Worm (Caenorhabditis elegans) whole organism, L3 larva: ENCODE data around the gene AH9.4.

Experiments used
- R02D3.7 ChIP-seq: fragments of 150-350 bp; optimal IDR thresholded peaks from 2 replicates; lab custom pipeline; 2014; ENCODE audit warnings: missing biosample characterization, missing genetic modification characterization
- ZK546.5 ChIP-seq: sonication (generic microtip); optimal IDR thresholded peaks from 2 replicates; lab custom pipeline; 2017; ENCODE audit warnings: missing biosample characterization, missing genetic modification characterization
- aly-2 ChIP-seq: fragments of 150-350 bp; optimal IDR thresholded peaks from 2 replicates; lab custom pipeline; 2014; ENCODE audit warnings: missing biosample characterization, missing genetic modification characterization
- ama-1 ChIP-seq: fragments of 150-350 bp; optimal IDR thresholded peaks from 2 replicates; lab custom pipeline; 2018
- ceh-28 ChIP-seq: fragments of 150-350 bp; optimal IDR thresholded peaks from 2 replicates; lab custom pipeline; 2014; ENCODE audit warnings: missing biosample characterization, missing genetic modification reagents, missing genetic modification characterization
- ceh-82 ChIP-seq: fragments of 150-350 bp; optimal IDR thresholded peaks from 2 replicates; lab custom pipeline; 2014; ENCODE audit warnings: missing biosample characterization, missing genetic modification characterization
- ceh-9 ChIP-seq: sonication (generic microtip); optimal IDR thresholded peaks from 2 replicates; lab custom pipeline; 2018; ENCODE audit warnings: missing biosample characterization, missing genetic modification characterization
- daf-12 ChIP-seq: fragments of 150-350 bp; optimal IDR thresholded peaks from 2 replicates; lab custom pipeline; 2014; ENCODE audit warnings: missing biosample characterization, missing genetic modification reagents, missing genetic modification characterization
- egl-27 ChIP-seq: sonication (generic microtip); optimal IDR thresholded peaks from 4 replicates; lab custom pipeline; 2017; ENCODE audit warnings: missing biosample characterization, missing genetic modification reagents, missing genetic modification characterization
- egl-5 ChIP-seq: fragments of 150-350 bp; optimal IDR thresholded peaks from 2 replicates; lab custom pipeline; 2017; ENCODE audit warnings: missing biosample characterization, missing genetic modification reagents, missing genetic modification characterization, inconsistent platforms
- elt-1 ChIP-seq: fragments of 150-350 bp; optimal IDR thresholded peaks from 2 replicates; lab custom pipeline; 2014; ENCODE audit warnings: missing biosample characterization, missing genetic modification characterization
- elt-3 ChIP-seq, 3 experiments: fragments of 150-350 bp in 1 of 3; sonication (generic microtip) in 2 of 3; optimal IDR thresholded peaks; 2 replicates in 2 of 3; 4 replicates in 1 of 3; lab custom pipeline; 2014 to 2017; ENCODE audit warnings: missing biosample characterization in 3 of 3, missing genetic modification characterization in 3 of 3
- eor-1 ChIP-seq, 2 experiments: fragments of 150-350 bp; optimal IDR thresholded peaks; 2 replicates each; lab custom pipeline; 2014 to 2018; ENCODE audit warnings: missing biosample characterization in 2 of 2, missing genetic modification characterization in 2 of 2
- fkh-10 ChIP-seq: sonication (generic microtip); optimal IDR thresholded peaks from 2 replicates; lab custom pipeline; 2017; ENCODE audit warnings: missing biosample characterization, missing genetic modification reagents, missing genetic modification characterization
- fkh-2 ChIP-seq: fragments of 150-350 bp; optimal IDR thresholded peaks from 2 replicates; lab custom pipeline; 2014; ENCODE audit warnings: missing biosample characterization, missing genetic modification reagents, missing genetic modification characterization
- fos-1 ChIP-seq: fragments of 150-350 bp; optimal IDR thresholded peaks from 2 replicates; lab custom pipeline; 2014; ENCODE audit warnings: missing biosample characterization, missing genetic modification characterization
- hmg-11 ChIP-seq: sonication (generic microtip); optimal IDR thresholded peaks from 2 replicates; lab custom pipeline; 2016; ENCODE audit warnings: missing genetic modification characterization, missing compliant biosample characterization
- jun-1 ChIP-seq: fragments of 150-350 bp; optimal IDR thresholded peaks from 2 replicates; lab custom pipeline; 2014; ENCODE audit warnings: missing biosample characterization, missing genetic modification reagents, missing genetic modification characterization
- lin-15B ChIP-seq: fragments of 150-350 bp; optimal IDR thresholded peaks from 2 replicates; lab custom pipeline; 2014; ENCODE audit warnings: missing biosample characterization, missing genetic modification characterization
- lin-39 ChIP-seq: fragments of 150-350 bp; optimal IDR thresholded peaks from 2 replicates; lab custom pipeline; 2018; ENCODE audit warnings: missing biosample characterization, missing genetic modification reagents, missing genetic modification characterization
- lsy-12 ChIP-seq: sonication (generic microtip); optimal IDR thresholded peaks from 2 replicates; lab custom pipeline; 2016; ENCODE audit warnings: mild to moderate bottlenecking, missing genetic modification characterization, missing compliant biosample characterization
- mdl-1 ChIP-seq: fragments of 150-350 bp; optimal IDR thresholded peaks from 2 replicates; lab custom pipeline; 2014; ENCODE audit warnings: missing biosample characterization, missing genetic modification characterization
- mml-1 ChIP-seq: fragments of 150-350 bp; sonication (generic microtip); optimal IDR thresholded peaks from 3 replicates; lab custom pipeline; 2014; ENCODE audit warnings: missing biosample characterization, missing genetic modification characterization
- nfya-1 ChIP-seq: sonication (generic microtip); optimal IDR thresholded peaks from 2 replicates; lab custom pipeline; 2017; ENCODE audit warnings: missing genetic modification characterization, mild to moderate bottlenecking, missing compliant biosample characterization, antibody characterized with exemption, moderate library complexity; ENCODE audit not compliant: insufficient read depth
- nhr-11 ChIP-seq: fragments of 150-350 bp; optimal IDR thresholded peaks from 2 replicates; lab custom pipeline; 2014; ENCODE audit warnings: missing biosample characterization, missing genetic modification characterization
- nhr-12 ChIP-seq: fragments of 150-350 bp; optimal IDR thresholded peaks from 2 replicates; lab custom pipeline; 2014; ENCODE audit warnings: missing biosample characterization, missing genetic modification characterization
- nhr-23 ChIP-seq: fragments of 150-350 bp; optimal IDR thresholded peaks from 2 replicates; lab custom pipeline; 2014; ENCODE audit warnings: missing biosample characterization, missing genetic modification reagents, missing genetic modification characterization
- nhr-237 ChIP-seq: fragments of 150-350 bp; optimal IDR thresholded peaks from 2 replicates; lab custom pipeline; 2014; ENCODE audit warnings: missing biosample characterization, missing genetic modification characterization
- nhr-25 ChIP-seq: sonication (generic microtip); optimal IDR thresholded peaks from 2 replicates; lab custom pipeline; 2017; ENCODE audit warnings: missing biosample characterization, missing genetic modification characterization
- nhr-28 ChIP-seq: fragments of 150-350 bp; optimal IDR thresholded peaks from 2 replicates; lab custom pipeline; 2014; ENCODE audit warnings: missing biosample characterization, missing genetic modification characterization
- nhr-43 ChIP-seq: sonication (generic microtip); optimal IDR thresholded peaks from 2 replicates; lab custom pipeline; 2016; ENCODE audit warnings: mild to moderate bottlenecking, missing genetic modification characterization, missing compliant biosample characterization; ENCODE audit not compliant: poor library complexity, severe bottlenecking
- nhr-76 ChIP-seq: fragments of 150-350 bp; sonication (generic microtip); optimal IDR thresholded peaks from 5 replicates; lab custom pipeline; 2014; ENCODE audit warnings: missing biosample characterization, missing genetic modification characterization
- nhr-77 ChIP-seq: fragments of 150-350 bp; optimal IDR thresholded peaks from 2 replicates; lab custom pipeline; 2014; ENCODE audit warnings: missing biosample characterization, missing genetic modification characterization
- pha-4 ChIP-seq: fragments of 150-350 bp; optimal IDR thresholded peaks from 2 replicates; lab custom pipeline; 2014; ENCODE audit warnings: missing biosample characterization, missing genetic modification reagents, missing genetic modification characterization
- pqm-1 ChIP-seq: fragments of 150-350 bp; optimal IDR thresholded peaks from 2 replicates; lab custom pipeline; 2017; ENCODE audit warnings: missing biosample characterization, missing genetic modification characterization, inconsistent platforms
- sea-2 ChIP-seq: fragments of 150-350 bp; sonication (generic microtip); optimal IDR thresholded peaks from 4 replicates; lab custom pipeline; 2014; ENCODE audit warnings: missing biosample characterization, missing genetic modification reagents, missing genetic modification characterization
- skn-1 ChIP-seq: fragments of 150-350 bp; optimal IDR thresholded peaks from 2 replicates; lab custom pipeline; 2014; ENCODE audit warnings: missing biosample characterization, missing genetic modification characterization
- snpc-4 ChIP-seq: fragments of 150-350 bp; optimal IDR thresholded peaks from 2 replicates; lab custom pipeline; 2014; ENCODE audit warnings: missing biosample characterization, missing genetic modification characterization
- tbx-2 ChIP-seq: sonication (generic microtip); optimal IDR thresholded peaks from 2 replicates; lab custom pipeline; 2016; ENCODE audit warnings: mild to moderate bottlenecking, missing genetic modification characterization, missing compliant biosample characterization
- unc-39 ChIP-seq: sonication (generic microtip); optimal IDR thresholded peaks from 4 replicates; lab custom pipeline; 2017; ENCODE audit warnings: missing biosample characterization, missing genetic modification characterization
- unc-62 ChIP-seq: fragments of 150-350 bp; sonication (generic microtip); optimal IDR thresholded peaks from 4 replicates; lab custom pipeline; 2014; ENCODE audit warnings: missing biosample characterization, missing genetic modification reagents, missing genetic modification characterization
- zag-1 ChIP-seq: fragments of 150-350 bp; optimal IDR thresholded peaks from 2 replicates; lab custom pipeline; 2014; ENCODE audit warnings: missing biosample characterization, missing genetic modification characterization
- ztf-11 ChIP-seq: fragments of 150-350 bp; optimal IDR thresholded peaks from 2 replicates; lab custom pipeline; 2014; ENCODE audit warnings: missing biosample characterization, missing genetic modification characterization
- ztf-4 ChIP-seq: fragments of 150-350 bp; optimal IDR thresholded peaks from 2 replicates; lab custom pipeline; 2014; ENCODE audit warnings: missing biosample characterization, missing genetic modification characterization

The AH9.4 gene

ce11 chrX:2258404-2258803 lies 15.7 kb downstream of the AH9.4 start (continued):
- TF ChIP-seq daf-12 (tag; lab: Kevin White, UChicago) (no peak), ama-1 (lab: Kevin White, UChicago) (no peak), R02D3.7 (tag; lab: Kevin White, UChicago) (no peak), fkh-10 (GFP tag; lab: Kevin White, UChicago) (no peak)

ce11 chrX:2258001-2258400 lies 16.1 kb downstream of the AH9.4 start, which contains the start of gene crn-4:
crn-4 (minus strand) TSS chrX:2258101.
- TF ChIP-seq fkh-2 (tag; lab: Kevin White, UChicago), result no peak
- no peak for TF ChIP-seq nhr-23
- TF ChIP-seq, all 47 proteins: peak for 0

- TF ChIP-seq mml-1 (tag; lab: Kevin White, UChicago) (no peak), ztf-11 (tag; lab: Kevin White, UChicago) (no peak), snpc-4 (tag; lab: Kevin White, UChicago) (no peak), ceh-9 (tag; lab: Kevin White, UChicago) (no peak), zag-1 (tag; lab: Kevin White, UChicago) (no peak), nhr-237 (tag; lab: Kevin White, UChicago) (no peak), nhr-28 (tag; lab: Kevin White, UChicago) (no peak), nhr-76 (tag; lab: Kevin White, UChicago) (no peak), aly-2 (no peak), ceh-28 (tag; lab: Kevin White, UChicago) (no peak), unc-62 (GFP tag; lab: Kevin White, UChicago) (no peak), egl-5 (tag; lab: Kevin White, UChicago) (no peak), nhr-23 (no peak), elt-3 (tag; optimal IDR thresholded peaks at IDR 0.05; lab: Kevin White, UChicago) (no peak), ZK546.5 (no peak), nfya-1 (tag; lab: Kevin White, UChicago) (no peak), lin-39 (tag; lab: Kevin White, UChicago) (no peak), nhr-12 (tag; lab: Kevin White, UChicago) (no peak), tbx-2 (tag; lab: Kevin White, UChicago) (no peak), elt-1 (tag; lab: Kevin White, UChicago) (no peak)
- TF ChIP-seq, all 47 proteins: peak for 0
These were observed 27.2 kb downstream of the AH9.4 start, which contains the start of gene AH9.1 for ce11 chrX:2246908-2247307. AH9.1 (minus strand) TSS chrX:2247008.

- peak; percentile 93 for TF ChIP-seq nhr-11
- TF ChIP-seq nhr-77 (tag; lab: Kevin White, UChicago), result peak; percentile 86
- TF ChIP-seq fos-1 (tag; lab: Kevin White, UChicago), result peak; percentile 4
- peak in 1 of 2 experiments; percentile 58 for TF ChIP-seq eor-1 (tag; optimal IDR thresholded peaks at IDR 0.05; lab: Kevin White, UChicago)
- TF ChIP-seq egl-27 (tag; lab: Kevin White, UChicago), result peak; percentile 91
- peak in 1 of 3 experiments; percentile 73 for TF ChIP-seq elt-3 (tag; optimal IDR thresholded peaks at IDR 0.05; lab: Kevin White, UChicago)
- peak; percentile 96 for TF ChIP-seq fkh-10 (GFP tag; lab: Kevin White, UChicago)
- peak; percentile 93 for TF ChIP-seq egl-5 (tag; lab: Kevin White, UChicago)
- TF ChIP-seq unc-39, result peak; percentile 22
- peak; percentile 87 for TF ChIP-seq tbx-2 (tag; lab: Kevin White, UChicago)
- peak; percentile 78 for TF ChIP-seq ceh-82
- peak; percentile 93 for TF ChIP-seq ceh-28 (tag; lab: Kevin White, UChicago)
- no peak for TF ChIP-seq nhr-12 (tag; lab: Kevin White, UChicago)
- peak; percentile 84 for TF ChIP-seq ztf-4 (tag; lab: Kevin White, UChicago)
- peak; percentile 100 for TF ChIP-seq nhr-25 (tag; lab: Kevin White, UChicago)
- TF ChIP-seq pqm-1, result peak; percentile 97
- TF ChIP-seq snpc-4 (tag; lab: Kevin White, UChicago), result peak; percentile 94
- peak; percentile 86 for TF ChIP-seq sea-2
- TF ChIP-seq ztf-11 (tag; lab: Kevin White, UChicago), result no peak
- peak; percentile 96 for TF ChIP-seq ZK546.5
- peak; percentile 99 for TF ChIP-seq pha-4 (tag; lab: Kevin White, UChicago)
- TF ChIP-seq skn-1 (tag; lab: Kevin White, UChicago), result peak; percentile 92
- peak; percentile 87 for TF ChIP-seq ama-1 (lab: Kevin White, UChicago)
- TF ChIP-seq aly-2, result peak; percentile 24
- TF ChIP-seq mml-1 (tag; lab: Kevin White, UChicago), result no peak
- peak; percentile 97 for TF ChIP-seq nhr-43 (tag; lab: Kevin White, UChicago)
- TF ChIP-seq elt-1 (tag; lab: Kevin White, UChicago), result peak; percentile 90
- TF ChIP-seq hmg-11 (tag; lab: Kevin White, UChicago), result peak; percentile 98
- TF ChIP-seq jun-1, result peak; percentile 88
- TF ChIP-seq ceh-9 (tag; lab: Kevin White, UChicago), result no peak
- TF ChIP-seq lsy-12 (tag; lab: Kevin White, UChicago), result peak; percentile 95
- no peak for TF ChIP-seq nhr-237 (tag; lab: Kevin White, UChicago)
- no peak for TF ChIP-seq daf-12 (tag; lab: Kevin White, UChicago)
- TF ChIP-seq lin-39 (tag; lab: Kevin White, UChicago), result peak; percentile 98
- TF ChIP-seq lin-15B, result peak; percentile 97
- TF ChIP-seq zag-1 (tag; lab: Kevin White, UChicago), result peak; percentile 70
- TF ChIP-seq mdl-1 (tag; lab: Kevin White, UChicago), result no peak
These were observed 31.5 kb downstream of the AH9.4 start, which contains the start of gene rpl-11.2 for ce11 chrX:2242568-2243185. rpl-11.2 (minus strand) TSS chrX:2242618.
